Worm (Caenorhabditis elegans): Measurements from ENCODE around the gene F46B3.16.

DNA sequence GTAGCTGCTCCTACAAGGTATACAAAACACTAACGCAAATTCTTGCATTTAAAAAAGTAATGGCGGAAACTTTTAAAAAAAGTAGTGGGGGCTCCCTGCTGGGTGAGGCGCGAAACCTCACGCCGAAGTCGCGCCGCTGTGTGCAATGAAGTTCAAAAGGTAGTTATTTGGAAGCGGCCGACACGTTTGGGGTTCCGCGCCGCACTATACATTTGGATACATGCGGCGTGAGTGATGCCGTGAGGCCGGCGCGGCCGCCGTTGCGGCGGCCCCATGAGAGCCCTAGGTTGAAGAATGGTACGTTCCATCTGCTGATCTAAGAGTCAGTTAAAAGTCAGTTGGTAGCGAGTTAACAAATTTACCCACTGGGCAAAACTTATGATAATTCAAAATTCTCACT, 47.4 kb downstream of the F46B3.16 start:
- TF ChIP-seq flt-1 (GFP tag; IDR thresholded peaks at IDR 0.05): no peak
- TF ChIP-seq med-1 (GFP tag; optimal IDR thresholded peaks at IDR 0.05; ENCODE audit: insufficient read depth): no peak
- TF ChIP-seq T22C8.4 (GFP tag; IDR thresholded peaks at IDR 0.05): no peak
- no peak for TF ChIP-seq tab-1 (GFP tag; IDR thresholded peaks at IDR 0.05)
- TF ChIP-seq ztf-29 (GFP tag; IDR thresholded peaks at IDR 0.05): no peak
- no peak for TF ChIP-seq ztf-23 (GFP tag; IDR thresholded peaks at IDR 0.05)
- TF ChIP-seq ref-1 (GFP tag; conservative IDR thresholded peaks at IDR 0.05): no peak

All from whole organism, midembryonic.